Worm (Caenorhabditis elegans) whole organism, L3 larva: ENCODE data around the gene C18H7.1.

Experiments
- R02D3.7 ChIP-seq: fragments of 150-350 bp; optimal IDR thresholded peaks from 2 replicates; lab custom pipeline; 2014; ENCODE audit warnings: missing biosample characterization, missing genetic modification characterization
- aly-2 ChIP-seq: fragments of 150-350 bp; optimal IDR thresholded peaks from 2 replicates; lab custom pipeline; 2014; ENCODE audit warnings: missing biosample characterization, missing genetic modification characterization
- ama-1 ChIP-seq: fragments of 150-350 bp; optimal IDR thresholded peaks from 2 replicates; lab custom pipeline; 2018
- ceh-16 ChIP-seq: sonication (generic microtip); optimal IDR thresholded peaks from 2 replicates; lab custom pipeline; 2017; ENCODE audit warnings: missing biosample characterization, missing genetic modification characterization
- ceh-28 ChIP-seq: fragments of 150-350 bp; optimal IDR thresholded peaks from 2 replicates; lab custom pipeline; 2014; ENCODE audit warnings: missing biosample characterization, missing genetic modification reagents, missing genetic modification characterization
- egl-27 ChIP-seq: sonication (generic microtip); optimal IDR thresholded peaks from 4 replicates; lab custom pipeline; 2017; ENCODE audit warnings: missing biosample characterization, missing genetic modification reagents, missing genetic modification characterization
- egl-5 ChIP-seq: fragments of 150-350 bp; optimal IDR thresholded peaks from 2 replicates; lab custom pipeline; 2017; ENCODE audit warnings: missing biosample characterization, missing genetic modification reagents, missing genetic modification characterization, inconsistent platforms
- elt-2 ChIP-seq: sonication (generic microtip); optimal IDR thresholded peaks from 2 replicates; lab custom pipeline; 2016; ENCODE audit warnings: missing genetic modification reagents, mild to moderate bottlenecking, missing genetic modification characterization, missing compliant biosample characterization
- elt-3 ChIP-seq, 3 experiments: fragments of 150-350 bp in 1 of 3; sonication (generic microtip) in 2 of 3; optimal IDR thresholded peaks; 2 replicates in 2 of 3; 4 replicates in 1 of 3; lab custom pipeline; 2014 to 2017; ENCODE audit warnings: missing biosample characterization in 3 of 3, missing genetic modification characterization in 3 of 3
- eor-1 ChIP-seq, 2 experiments: fragments of 150-350 bp; optimal IDR thresholded peaks; 2 replicates each; lab custom pipeline; 2014 to 2018; ENCODE audit warnings: missing biosample characterization in 2 of 2, missing genetic modification characterization in 2 of 2
- fkh-10 ChIP-seq: sonication (generic microtip); optimal IDR thresholded peaks from 2 replicates; lab custom pipeline; 2017; ENCODE audit warnings: missing biosample characterization, missing genetic modification reagents, missing genetic modification characterization
- hmg-11 ChIP-seq: sonication (generic microtip); optimal IDR thresholded peaks from 2 replicates; lab custom pipeline; 2016; ENCODE audit warnings: missing genetic modification characterization, missing compliant biosample characterization
- lin-15B ChIP-seq: fragments of 150-350 bp; optimal IDR thresholded peaks from 2 replicates; lab custom pipeline; 2014; ENCODE audit warnings: missing biosample characterization, missing genetic modification characterization
- lin-39 ChIP-seq: fragments of 150-350 bp; optimal IDR thresholded peaks from 2 replicates; lab custom pipeline; 2018; ENCODE audit warnings: missing biosample characterization, missing genetic modification reagents, missing genetic modification characterization
- lsy-12 ChIP-seq: sonication (generic microtip); optimal IDR thresholded peaks from 2 replicates; lab custom pipeline; 2016; ENCODE audit warnings: mild to moderate bottlenecking, missing genetic modification characterization, missing compliant biosample characterization
- nfya-1 ChIP-seq: sonication (generic microtip); optimal IDR thresholded peaks from 2 replicates; lab custom pipeline; 2017; ENCODE audit warnings: missing genetic modification characterization, mild to moderate bottlenecking, missing compliant biosample characterization, antibody characterized with exemption, moderate library complexity; ENCODE audit not compliant: insufficient read depth
- nhr-11 ChIP-seq: fragments of 150-350 bp; optimal IDR thresholded peaks from 2 replicates; lab custom pipeline; 2014; ENCODE audit warnings: missing biosample characterization, missing genetic modification characterization
- nhr-23 ChIP-seq: fragments of 150-350 bp; optimal IDR thresholded peaks from 2 replicates; lab custom pipeline; 2014; ENCODE audit warnings: missing biosample characterization, missing genetic modification reagents, missing genetic modification characterization
- nhr-237 ChIP-seq: fragments of 150-350 bp; optimal IDR thresholded peaks from 2 replicates; lab custom pipeline; 2014; ENCODE audit warnings: missing biosample characterization, missing genetic modification characterization
- nhr-28 ChIP-seq: fragments of 150-350 bp; optimal IDR thresholded peaks from 2 replicates; lab custom pipeline; 2014; ENCODE audit warnings: missing biosample characterization, missing genetic modification characterization
- nhr-67 ChIP-seq: fragments of 150-350 bp; optimal IDR thresholded peaks from 2 replicates; lab custom pipeline; 2014; ENCODE audit warnings: missing biosample characterization, missing genetic modification characterization
- nhr-76 ChIP-seq: fragments of 150-350 bp; sonication (generic microtip); optimal IDR thresholded peaks from 5 replicates; lab custom pipeline; 2014; ENCODE audit warnings: missing biosample characterization, missing genetic modification characterization
- nhr-77 ChIP-seq: fragments of 150-350 bp; optimal IDR thresholded peaks from 2 replicates; lab custom pipeline; 2014; ENCODE audit warnings: missing biosample characterization, missing genetic modification characterization
- pha-4 ChIP-seq: fragments of 150-350 bp; optimal IDR thresholded peaks from 2 replicates; lab custom pipeline; 2014; ENCODE audit warnings: missing biosample characterization, missing genetic modification reagents, missing genetic modification characterization
- pqm-1 ChIP-seq: fragments of 150-350 bp; optimal IDR thresholded peaks from 2 replicates; lab custom pipeline; 2017; ENCODE audit warnings: missing biosample characterization, missing genetic modification characterization, inconsistent platforms
- sea-2 ChIP-seq: fragments of 150-350 bp; sonication (generic microtip); optimal IDR thresholded peaks from 4 replicates; lab custom pipeline; 2014; ENCODE audit warnings: missing biosample characterization, missing genetic modification reagents, missing genetic modification characterization
- skn-1 ChIP-seq: fragments of 150-350 bp; optimal IDR thresholded peaks from 2 replicates; lab custom pipeline; 2014; ENCODE audit warnings: missing biosample characterization, missing genetic modification characterization
- snpc-4 ChIP-seq: fragments of 150-350 bp; optimal IDR thresholded peaks from 2 replicates; lab custom pipeline; 2014; ENCODE audit warnings: missing biosample characterization, missing genetic modification characterization
- tbx-2 ChIP-seq: sonication (generic microtip); optimal IDR thresholded peaks from 2 replicates; lab custom pipeline; 2016; ENCODE audit warnings: mild to moderate bottlenecking, missing genetic modification characterization, missing compliant biosample characterization
- unc-39 ChIP-seq: sonication (generic microtip); optimal IDR thresholded peaks from 4 replicates; lab custom pipeline; 2017; ENCODE audit warnings: missing biosample characterization, missing genetic modification characterization
- zag-1 ChIP-seq: fragments of 150-350 bp; optimal IDR thresholded peaks from 2 replicates; lab custom pipeline; 2014; ENCODE audit warnings: missing biosample characterization, missing genetic modification characterization
- ztf-11 ChIP-seq: fragments of 150-350 bp; optimal IDR thresholded peaks from 2 replicates; lab custom pipeline; 2014; ENCODE audit warnings: missing biosample characterization, missing genetic modification characterization

Gene C18H7.1

ce11 chrIV:657046-657445 lies 41.7 kb downstream of the C18H7.1 start:
- TF ChIP-seq fkh-10 (GFP tag; lab: Kevin White, UChicago) (no peak), elt-3 (tag; optimal IDR thresholded peaks at IDR 0.05; lab: Kevin White, UChicago) (no peak), elt-2 (tag; lab: Kevin White, UChicago) (no peak), pha-4 (tag; lab: Kevin White, UChicago) (no peak), eor-1 (tag; optimal IDR thresholded peaks at IDR 0.05; lab: Kevin White, UChicago) (no peak), zag-1 (tag; lab: Kevin White, UChicago) (no peak), nhr-237 (tag; lab: Kevin White, UChicago) (no peak), nfya-1 (no peak), egl-27 (no peak), egl-5 (tag; lab: Kevin White, UChicago) (no peak)
- TF ChIP-seq, all 47 proteins: peak for 0

ce11 chrIV:657932-658331 lies 42.6 kb downstream of the C18H7.1 start:
- peak; percentile 5 for TF ChIP-seq nhr-23 (tag; lab: Kevin White, UChicago)
- peak; percentile 45 for TF ChIP-seq lin-15B
- TF ChIP-seq nfya-1: peak; percentile 58
- no peak for TF ChIP-seq ztf-11
- peak; percentile 65 for TF ChIP-seq lin-39 (tag; lab: Kevin White, UChicago)
- TF ChIP-seq lsy-12 (tag; lab: Kevin White, UChicago): peak; percentile 13
- TF ChIP-seq ama-1 (lab: Kevin White, UChicago): peak; percentile 76
- no peak for TF ChIP-seq sea-2 (GFP tag; lab: Kevin White, UChicago)
- peak; percentile 98 for TF ChIP-seq snpc-4 (tag; lab: Kevin White, UChicago)
- TF ChIP-seq skn-1 (tag; lab: Kevin White, UChicago): peak; percentile 40
- TF ChIP-seq nhr-11 (tag; lab: Kevin White, UChicago): no peak
- TF ChIP-seq elt-2 (tag; lab: Kevin White, UChicago): peak; percentile 22
- peak; percentile 40 for TF ChIP-seq R02D3.7 (tag; lab: Kevin White, UChicago)
- peak; percentile 13 for TF ChIP-seq pha-4 (tag; lab: Kevin White, UChicago)

ce11 chrIV:658497-659177 lies 43.3 kb downstream of the C18H7.1 start:
- TF ChIP-seq unc-39 (tag; lab: Kevin White, UChicago) (no peak), elt-2 (tag; lab: Kevin White, UChicago) (peak; percentile 6), nhr-77 (tag; lab: Kevin White, UChicago) (no peak), pha-4 (tag; lab: Kevin White, UChicago) (peak; percentile 28), nfya-1 (no peak), pqm-1 (tag; lab: Kevin White, UChicago) (no peak)

- TF ChIP-seq nhr-23 (tag; lab: Kevin White, UChicago): no peak
- TF ChIP-seq nfya-1: peak; percentile 5
- peak; percentile 64 for TF ChIP-seq hmg-11 (tag; lab: Kevin White, UChicago)
- TF ChIP-seq, all 47 proteins: peak for 2
Observed at ce11 chrIV:659585-659984, 44.2 kb downstream of the C18H7.1 start.

- TF ChIP-seq egl-27 (no peak), unc-39 (tag; lab: Kevin White, UChicago) (no peak), nhr-28 (no peak), ceh-16 (tag; lab: Kevin White, UChicago) (no peak), nhr-76 (tag; lab: Kevin White, UChicago) (no peak), egl-5 (tag; lab: Kevin White, UChicago) (no peak), skn-1 (tag; lab: Kevin White, UChicago) (no peak), zag-1 (tag; lab: Kevin White, UChicago) (no peak), ceh-28 (tag; lab: Kevin White, UChicago) (no peak), aly-2 (tag; lab: Kevin White, UChicago) (no peak), hmg-11 (tag; lab: Kevin White, UChicago) (no peak), R02D3.7 (tag; lab: Kevin White, UChicago) (no peak), elt-3 (tag; optimal IDR thresholded peaks at IDR 0.05; lab: Kevin White, UChicago) (no peak), nhr-23 (tag; lab: Kevin White, UChicago) (no peak), tbx-2 (no peak), nhr-67 (no peak), fkh-10 (GFP tag; lab: Kevin White, UChicago) (no peak), nhr-77 (tag; lab: Kevin White, UChicago) (no peak)
Observed at ce11 chrIV:661623-662022, 46.3 kb downstream of the C18H7.1 start.
